Worm (Caenorhabditis elegans) whole organism, L3 larva: ENCODE measurements around the gene C14C6.3.

ENCODE experiments used
- ama-1 ChIP-seq: fragments of 150-350 bp; optimal IDR thresholded peaks from 2 replicates; lab custom pipeline; 2018
- ceh-82 ChIP-seq: fragments of 150-350 bp; optimal IDR thresholded peaks from 2 replicates; lab custom pipeline; 2014; ENCODE audit warnings: missing biosample characterization, missing genetic modification characterization
- fos-1 ChIP-seq: fragments of 150-350 bp; optimal IDR thresholded peaks from 2 replicates; lab custom pipeline; 2014; ENCODE audit warnings: missing biosample characterization, missing genetic modification characterization
- lin-39 ChIP-seq: fragments of 150-350 bp; optimal IDR thresholded peaks from 2 replicates; lab custom pipeline; 2018; ENCODE audit warnings: missing biosample characterization, missing genetic modification reagents, missing genetic modification characterization
- nhr-25 ChIP-seq: sonication (generic microtip); optimal IDR thresholded peaks from 2 replicates; lab custom pipeline; 2017; ENCODE audit warnings: missing biosample characterization, missing genetic modification characterization
- nhr-77 ChIP-seq: fragments of 150-350 bp; optimal IDR thresholded peaks from 2 replicates; lab custom pipeline; 2014; ENCODE audit warnings: missing biosample characterization, missing genetic modification characterization
- skn-1 ChIP-seq: fragments of 150-350 bp; optimal IDR thresholded peaks from 2 replicates; lab custom pipeline; 2014; ENCODE audit warnings: missing biosample characterization, missing genetic modification characterization
- zag-1 ChIP-seq: fragments of 150-350 bp; optimal IDR thresholded peaks from 2 replicates; lab custom pipeline; 2014; ENCODE audit warnings: missing biosample characterization, missing genetic modification characterization

- TF ChIP-seq nhr-25 (no peak), zag-1 (no peak), ama-1 (lab: Kevin White, UChicago) (no peak), skn-1 (tag; lab: Kevin White, UChicago) (no peak), ceh-82 (tag; lab: Kevin White, UChicago) (no peak), fos-1 (tag; lab: Kevin White, UChicago) (no peak), lin-39 (tag; lab: Kevin White, UChicago) (no peak), nhr-77 (tag; lab: Kevin White, UChicago) (no peak)
Observed at ce11 chrV:543169-543568, at the start of gene C14C6.3.
